Fruit fly (Drosophila melanogaster): Measurements from ENCODE around the gene cdm.
A peak's percentile ranks its signal among the peaks of the same experiment; 100 is the strongest.

Gene cdm

dm6 chr3R:18166261-18166720, 17.0 kb downstream of the cdm start (continued):
- TF ChIP-seq Ptx1 (GFP tag; IDR thresholded peaks at IDR 0.05) (no peak), CG6175 (GFP tag; IDR thresholded peaks at IDR 0.05) (no peak), Six4 (GFP tag; optimal IDR thresholded peaks at IDR 0.05) (peak; percentile 15), bcd (GFP tag; optimal IDR thresholded peaks at IDR 0.05) (no peak)

- TF ChIP-seq lmd (GFP tag; IDR thresholded peaks at IDR 0.05) (peak; percentile 76), CG14441 (GFP tag; IDR thresholded peaks at IDR 0.05) (peak; percentile 73), crp (GFP tag; optimal IDR thresholded peaks at IDR 0.05) (peak in 1 of 2 experiments; percentile 73), CG8281 (tag; optimal IDR thresholded peaks at IDR 0.05) (no peak), D (optimal IDR thresholded peaks at IDR 0.05) (no peak), D (GFP tag; optimal IDR thresholded peaks at IDR 0.05) (no peak), CG8924 (tag; optimal IDR thresholded peaks at IDR 0.05) (peak; percentile 64), CG12071 (GFP tag; optimal IDR thresholded peaks at IDR 0.05) (no peak), Hmx (GFP tag; optimal IDR thresholded peaks at IDR 0.05) (no peak), CG10209 (GFP tag; optimal IDR thresholded peaks at IDR 0.05) (peak; percentile 54), Atf3 (GFP tag; optimal IDR thresholded peaks at IDR 0.05) (peak; percentile 51), CG7963 (GFP tag; IDR thresholded peaks at IDR 0.05; ENCODE audit: partially characterized antibody) (peak; percentile 65; the same call in 2 of the 3 replicates), Xrp1 (GFP tag; IDR thresholded peaks at IDR 0.05) (peak; percentile 76), Abd-B (GFP tag; optimal IDR thresholded peaks at IDR 0.05) (peak; percentile 79), CG2129 (GFP tag; IDR thresholded peaks at IDR 0.05; ENCODE audit: partially characterized antibody) (peak; percentile 78), CG42726 (GFP tag; IDR thresholded peaks at IDR 0.05; ENCODE audit: partially characterized antibody) (no peak), bbx (GFP tag; IDR thresholded peaks at IDR 0.05; ENCODE audit: partially characterized antibody) (peak; percentile 74), H2.0 (GFP tag; IDR thresholded peaks at IDR 0.05) (peak; percentile 86), Sox102F (GFP tag; optimal IDR thresholded peaks at IDR 0.05) (peak; percentile 56), CG17328 (GFP tag; IDR thresholded peaks at IDR 0.05) (peak; percentile 65), Bdp1 (GFP tag; optimal IDR thresholded peaks at IDR 0.05) (peak; percentile 26), odd (GFP tag; optimal IDR thresholded peaks at IDR 0.05) (no peak), CG4707 (GFP tag; optimal IDR thresholded peaks at IDR 0.05) (no peak), peb (GFP tag; IDR thresholded peaks at IDR 0.05) (peak; percentile 25; the same call in 1 of the 2 replicates), YL-1 (GFP tag; optimal IDR thresholded peaks at IDR 0.05) (peak; percentile 79), wek (GFP tag; optimal IDR thresholded peaks at IDR 0.05) (no peak), psq (GFP tag; optimal IDR thresholded peaks at IDR 0.05) (no peak), B-H2 (GFP tag; optimal IDR thresholded peaks at IDR 0.05) (peak; percentile 77), mam (GFP tag; optimal IDR thresholded peaks at IDR 0.05) (peak; percentile 89), CG12769 (tag; optimal IDR thresholded peaks at IDR 0.05) (peak; percentile 69), inv (GFP tag; IDR thresholded peaks at IDR 0.05; ENCODE audit: partially characterized antibody) (peak; percentile 80), eve (GFP tag; optimal IDR thresholded peaks at IDR 0.05) (no peak), CG11398 (GFP tag; optimal IDR thresholded peaks at IDR 0.05) (no peak), CG1792 (GFP tag; optimal IDR thresholded peaks at IDR 0.05) (no peak), CG12155 (GFP tag; optimal IDR thresholded peaks at IDR 0.05) (peak; percentile 81), CG2199 (GFP tag; IDR thresholded peaks at IDR 0.05) (no peak), CG10979 (tag; optimal IDR thresholded peaks at IDR 0.05) (peak; percentile 52), Mad (GFP tag; optimal IDR thresholded peaks at IDR 0.05) (peak; percentile 14), CG32772 (GFP tag; IDR thresholded peaks at IDR 0.05) (peak; percentile 57; the same call in 1 of the 2 replicates), CG10366 (GFP tag; IDR thresholded peaks at IDR 0.05) (peak; percentile 52; the same call in 1 of the 2 replicates), Awh (GFP tag; IDR thresholded peaks at IDR 0.05) (peak; percentile 49; the same call in 1 of the 2 replicates), usp (GFP tag; optimal IDR thresholded peaks at IDR 0.05) (no peak), CG10959 (GFP tag; IDR thresholded peaks at IDR 0.05) (no peak), tna (GFP tag; IDR thresholded peaks at IDR 0.05; ENCODE audit: partially characterized antibody) (peak; percentile 29; the same call in 1 of the 2 replicates)
Observed at dm6 chr3R:18164052-18164722, 19.1 kb downstream of the cdm start, which contains the start of the genes CG7218 and Cbp20. CG7218 (minus strand) TSS chr3R:18164397. Cbp20 (plus strand) TSS chr3R:18164661.
